Fruit fly (Drosophila melanogaster) Kc167 (cell line): ENCODE results near the gene LpR1.

Source experiments
- Myc ChIP-seq: fragments of >200 bp; optimal IDR thresholded peaks from 2 replicates; lab custom pipeline; 2017; ENCODE audit warnings: missing external identifiers
- Sin3A ChIP-seq: fragments of >200 bp; optimal IDR thresholded peaks from 2 replicates; lab custom pipeline; 2018; ENCODE audit warnings: missing external identifiers
- h ChIP-seq: fragments of >200 bp; optimal IDR thresholded peaks from 3 replicates; lab custom pipeline; 2018; ENCODE audit warnings: missing external identifiers
- insv ChIP-seq: fragments of >200 bp; optimal IDR thresholded peaks from 3 replicates; lab custom pipeline; 2018; ENCODE audit warnings: missing external identifiers
- psq ChIP-seq: fragments of >200 bp; optimal IDR thresholded peaks from 2 replicates; lab custom pipeline; 2017; ENCODE audit warnings: missing external identifiers
- ttk ChIP-seq: sonication (Bioruptor generic); optimal IDR thresholded peaks from 2 replicates; lab custom pipeline; 2017; ENCODE audit warnings: missing external identifiers

LpR1 gene

DNA sequence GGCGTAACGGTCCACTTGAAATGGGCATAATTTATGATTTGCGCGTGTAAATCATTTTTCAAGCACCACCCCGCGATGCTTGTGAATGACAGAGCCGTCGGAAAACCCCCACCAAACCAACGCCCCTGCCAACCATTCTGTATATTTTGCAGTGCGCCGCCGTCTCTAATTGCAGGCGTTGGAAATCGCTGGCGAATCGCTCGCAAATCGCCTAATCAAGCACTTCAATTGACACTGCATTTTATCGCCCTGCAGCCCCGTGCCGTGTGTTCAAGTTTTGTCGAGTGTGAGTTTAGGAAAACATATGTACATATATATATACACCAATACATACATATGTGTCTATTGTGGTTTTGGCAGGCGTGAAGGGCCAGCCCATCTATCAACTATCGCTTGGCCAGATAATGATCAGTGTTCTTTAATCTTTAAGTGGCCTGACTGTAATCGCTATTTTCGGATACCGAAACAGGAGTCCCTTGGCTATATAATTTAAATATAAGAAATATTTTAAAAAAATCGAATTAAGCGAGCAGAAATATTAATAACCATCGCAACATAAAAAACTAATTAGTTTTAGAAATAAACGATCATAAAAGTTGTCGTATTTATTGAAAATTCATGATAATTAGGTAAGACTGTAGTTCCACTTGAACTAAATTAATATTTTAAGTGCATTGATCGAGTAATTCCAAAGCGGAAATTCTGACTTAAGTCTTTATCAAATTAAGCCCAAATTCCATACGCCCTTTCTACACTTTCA, 720 bp downstream of the LpR1 start:
- TF ChIP-seq h (no peak), psq (no peak), Myc (lab: Kevin White, UChicago) (no peak)

DNA sequence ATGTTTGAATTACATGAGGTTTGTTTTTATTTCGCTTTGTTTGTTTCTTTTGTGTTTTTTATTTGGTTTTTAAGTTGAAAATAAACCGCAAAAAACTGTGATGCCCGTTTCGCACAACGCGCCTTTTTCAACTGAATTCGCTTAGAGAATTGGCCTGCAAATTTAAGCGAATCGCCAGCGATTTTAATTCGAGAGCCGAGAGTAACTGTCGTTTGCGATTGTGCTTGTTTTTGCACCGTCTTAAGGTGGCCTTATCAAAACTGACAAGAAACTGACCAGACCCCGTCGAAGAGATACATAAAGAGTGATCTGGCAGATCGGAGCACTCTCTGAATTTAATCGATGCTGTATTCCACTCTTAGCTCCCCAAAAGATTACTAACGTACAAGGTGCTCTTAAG, 2.7 kb downstream of the LpR1 start:
- TF ChIP-seq Myc (lab: Kevin White, UChicago) (no peak), h (no peak), psq (no peak), ttk (lab: Kevin White, UChicago) (no peak), insv (lab: Kevin White, UChicago) (no peak), Sin3A (no peak)

DNA sequence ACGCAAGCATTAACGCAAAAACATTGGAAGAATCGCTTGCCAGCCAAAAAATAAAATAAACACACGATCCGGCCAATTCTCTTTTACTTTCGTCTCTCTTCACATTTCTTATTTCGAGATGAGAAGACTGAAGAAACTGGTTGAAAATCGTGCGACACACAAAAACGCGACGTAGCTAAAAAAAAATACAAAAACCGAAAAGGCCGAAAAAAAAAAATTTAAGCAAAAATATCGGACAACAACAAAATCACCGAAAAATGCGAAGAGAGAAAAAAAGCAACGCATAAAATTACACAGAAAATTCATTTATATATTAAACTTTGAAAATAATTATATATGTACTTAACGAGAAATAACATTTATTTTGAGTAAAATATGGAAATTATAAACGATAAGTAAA, 3.5 kb downstream of the LpR1 start:
- TF ChIP-seq Myc (lab: Kevin White, UChicago) (no peak), Sin3A (no peak), ttk (lab: Kevin White, UChicago) (no peak), insv (lab: Kevin White, UChicago) (no peak), psq (no peak), h (no peak)

DNA sequence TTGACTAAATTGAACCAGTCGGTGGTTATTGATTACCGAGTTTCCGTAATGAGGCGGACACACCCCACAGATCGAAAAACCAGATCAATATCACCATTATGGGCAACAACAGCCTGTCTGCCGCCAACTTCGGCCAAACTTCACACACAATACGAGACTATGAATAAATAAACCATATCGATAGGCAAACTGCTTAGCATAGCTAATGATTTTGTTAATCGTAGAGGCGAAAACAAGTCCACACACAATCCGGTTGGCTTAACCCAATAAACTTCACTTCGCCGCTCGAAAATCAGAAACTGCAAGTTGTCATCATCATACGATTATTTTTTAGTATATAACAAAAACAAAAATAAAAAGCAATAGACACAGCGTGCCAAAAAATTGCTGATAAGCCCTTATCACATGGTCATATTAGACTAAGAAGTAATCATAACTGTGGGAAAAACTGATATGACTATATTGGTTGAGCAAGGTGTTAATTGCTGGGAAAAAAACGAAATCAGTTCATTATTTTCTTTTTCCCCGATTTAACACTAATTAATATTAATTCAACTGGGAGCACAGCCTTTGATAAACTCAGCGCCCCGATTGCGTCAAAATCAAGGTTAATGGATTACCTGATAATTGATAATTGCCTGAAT, 6.9 kb downstream of the LpR1 start:
- TF ChIP-seq psq (no peak), ttk (lab: Kevin White, UChicago) (no peak), Sin3A (no peak), Myc (lab: Kevin White, UChicago) (no peak), insv (lab: Kevin White, UChicago) (no peak), h (no peak)

- TF ChIP-seq h (no peak), Myc (lab: Kevin White, UChicago) (no peak)
These were observed 8.0 kb downstream of the LpR1 start for dm6 chr3R:25754844-25755429.

DNA sequence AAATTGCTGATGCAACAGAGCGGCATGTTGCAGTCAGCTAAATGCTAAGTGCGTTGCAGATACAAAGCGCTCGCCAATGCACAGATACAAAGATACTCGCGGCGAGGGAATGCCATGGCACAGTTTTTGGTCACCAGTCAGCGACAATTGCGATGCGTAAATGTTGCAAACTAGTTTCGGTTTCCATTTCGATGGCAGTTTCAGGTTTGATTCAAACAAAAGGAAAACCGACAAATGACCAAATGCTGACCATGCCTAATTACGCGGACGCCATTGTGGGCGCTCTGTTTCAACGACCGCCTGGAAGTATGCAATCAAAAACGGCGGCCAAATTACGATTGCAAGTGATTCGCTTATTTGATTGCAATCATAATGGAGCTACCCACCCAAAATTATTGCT, 9.1 kb downstream of the LpR1 start:
- no peak for TF ChIP-seq Sin3A
- no peak for TF ChIP-seq Myc (lab: Kevin White, UChicago)
- no peak for TF ChIP-seq psq
- no peak for TF ChIP-seq insv (lab: Kevin White, UChicago)
- no peak for TF ChIP-seq ttk (lab: Kevin White, UChicago)
- no peak for TF ChIP-seq h

DNA sequence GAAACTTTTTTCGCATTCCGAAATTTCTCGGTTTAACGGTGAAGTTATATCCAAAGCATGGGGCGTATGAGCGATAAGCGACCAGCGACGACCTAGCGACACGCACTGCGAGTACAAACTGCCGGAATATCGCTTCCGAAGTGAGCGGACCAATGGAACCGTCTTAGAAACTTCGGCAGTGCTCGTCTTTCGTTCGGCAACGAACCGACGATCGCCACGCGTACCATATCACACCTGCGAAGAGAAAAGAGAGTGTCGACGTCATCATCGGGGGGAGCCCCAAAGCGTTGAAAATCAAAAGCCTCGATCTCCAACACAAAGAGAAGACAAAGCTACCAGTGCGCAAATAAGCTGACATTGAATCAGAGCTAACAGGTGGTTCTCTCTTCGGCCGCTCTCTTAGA, 22.6 kb downstream of the LpR1 start, which contains the start of gene LpR2:
Gene LpR2, minus strand, starts transcription at position 118 of the 404 bp plus-strand sequence.
- TF ChIP-seq psq: no peak

DNA sequence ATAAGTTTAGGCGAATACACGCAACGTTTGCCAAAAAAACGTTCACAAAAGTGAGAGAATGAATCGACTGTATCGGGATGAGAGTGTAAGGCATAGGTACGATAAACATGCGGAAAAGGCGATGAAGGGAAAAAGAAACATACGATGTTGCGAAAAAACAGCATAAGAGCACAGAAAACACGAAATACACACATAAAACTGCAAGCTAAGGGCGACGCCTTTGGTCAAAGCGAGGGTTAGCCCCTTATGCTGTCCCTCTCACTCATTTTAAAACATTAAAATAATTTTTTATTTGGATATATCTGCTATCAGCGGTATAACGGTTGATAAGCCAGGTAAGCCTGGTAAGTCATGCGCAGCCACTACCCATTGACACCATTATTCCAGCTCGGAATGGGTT, 23.2 kb downstream of the LpR1 start:
- TF ChIP-seq Myc (lab: Kevin White, UChicago) (no peak), h (no peak), ttk (lab: Kevin White, UChicago) (no peak), psq (no peak), Sin3A (no peak), insv (lab: Kevin White, UChicago) (no peak)

DNA sequence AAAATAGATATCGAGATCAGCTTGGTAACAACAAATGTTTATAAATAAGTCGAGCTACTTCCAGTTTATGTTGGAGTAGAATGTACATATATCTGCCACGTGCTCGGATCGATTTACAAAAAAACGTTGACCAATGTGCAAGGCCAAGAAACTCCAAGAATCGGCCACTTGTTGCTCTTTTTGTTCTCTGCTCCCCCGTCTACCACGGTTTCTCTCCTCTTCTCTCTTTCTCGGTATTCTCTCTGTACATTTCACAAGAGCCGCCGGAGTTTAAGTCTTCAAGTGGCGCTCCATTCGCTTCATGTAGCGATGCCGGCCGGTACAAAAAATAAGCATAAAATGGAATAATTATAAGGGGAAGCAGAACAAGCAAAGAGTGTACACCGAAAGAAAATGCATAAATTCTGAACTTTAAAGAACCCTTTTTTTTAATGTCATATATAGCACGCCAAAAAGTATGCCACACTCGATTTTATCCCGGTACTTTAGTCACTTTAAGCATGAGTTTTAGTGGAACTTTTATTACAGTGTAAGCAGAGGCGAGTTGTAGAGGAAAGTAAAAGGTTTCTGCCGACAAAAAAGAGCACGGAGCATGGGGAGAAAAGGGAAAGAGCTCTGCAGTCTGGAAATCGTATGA, 25.1 kb downstream of the LpR1 start:
- no peak for TF ChIP-seq Myc (lab: Kevin White, UChicago)
- TF ChIP-seq ttk (lab: Kevin White, UChicago): no peak
- TF ChIP-seq psq: no peak
- no peak for TF ChIP-seq Sin3A
- no peak for TF ChIP-seq insv (lab: Kevin White, UChicago)
- no peak for TF ChIP-seq h

DNA sequence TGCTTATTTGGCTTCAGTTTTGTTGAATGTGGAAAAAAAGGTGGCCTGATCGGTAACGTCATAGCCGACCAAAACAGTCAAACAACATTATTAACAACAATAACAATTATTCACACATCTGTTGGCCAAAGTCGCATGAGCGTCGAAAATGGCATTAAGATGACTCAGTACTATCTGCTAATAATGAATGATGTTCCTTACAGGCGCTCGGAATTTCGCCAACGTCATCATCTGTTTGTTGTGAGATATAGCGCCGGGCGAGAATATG, 27.2 kb downstream of the LpR1 start:
- no peak for TF ChIP-seq Myc (lab: Kevin White, UChicago)
- no peak for TF ChIP-seq ttk (lab: Kevin White, UChicago)
- no peak for TF ChIP-seq psq
- TF ChIP-seq h: no peak
- no peak for TF ChIP-seq Sin3A
- TF ChIP-seq insv (lab: Kevin White, UChicago): no peak

DNA sequence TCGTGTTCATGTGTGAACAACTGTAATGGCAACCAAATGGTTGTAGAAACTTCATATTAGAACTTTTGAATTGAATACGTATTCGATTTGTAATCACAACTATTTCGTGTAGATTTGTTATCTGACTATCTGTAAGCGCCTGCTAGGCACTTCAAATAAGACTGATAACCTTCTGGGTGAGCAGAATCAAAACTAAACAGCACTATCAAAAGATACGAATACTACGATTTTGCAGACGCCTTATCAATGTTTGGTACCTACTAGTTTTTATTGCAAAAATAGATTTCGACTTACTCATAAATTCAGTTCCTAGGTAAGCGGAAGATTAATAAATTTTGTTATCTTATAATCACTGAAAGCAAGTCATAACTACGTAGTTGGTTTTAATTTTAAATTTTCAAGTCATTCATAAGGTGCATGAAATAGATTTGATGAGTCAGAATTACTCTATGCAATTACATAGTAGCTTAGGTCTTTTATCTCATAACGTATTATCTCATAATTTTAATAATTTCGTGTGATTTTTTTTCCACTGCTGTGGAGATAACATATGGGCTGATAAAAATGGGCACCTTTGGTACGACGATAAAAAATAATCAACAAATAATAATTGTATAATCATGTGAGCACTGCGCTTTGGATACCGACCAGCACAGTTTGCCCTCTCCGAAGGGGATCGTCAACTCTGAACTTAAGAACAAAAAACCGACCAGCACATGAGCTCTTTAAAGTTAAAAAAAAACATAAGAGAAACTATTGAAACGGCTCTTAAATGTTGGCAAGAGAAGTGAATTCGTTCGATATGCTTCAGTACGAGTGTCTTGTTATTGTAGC, 27.7 kb downstream of the LpR1 start:
- TF ChIP-seq Sin3A (no peak), psq (no peak), ttk (lab: Kevin White, UChicago) (no peak), Myc (lab: Kevin White, UChicago) (no peak), insv (lab: Kevin White, UChicago) (no peak), h (no peak)

dm6 chr3R:25723795-25724194, 39.1 kb downstream of the LpR1 start:
- no peak for TF ChIP-seq insv (lab: Kevin White, UChicago)
- TF ChIP-seq Myc (lab: Kevin White, UChicago): no peak
- TF ChIP-seq Sin3A: no peak
- no peak for TF ChIP-seq psq
- TF ChIP-seq h: no peak
- TF ChIP-seq ttk (lab: Kevin White, UChicago): no peak
